Fruit fly (Drosophila melanogaster) whole organism, embryonic: ENCODE results near the gene goe.

Experiments used
- CG11560 ChIP-seq: fragments of 200-800 bp; sonication (Bioruptor generic); IDR thresholded peaks from 3 replicates; pipeline ENCODE4 v1.3.6; 2022; ENCODE audit warnings: missing biosample characterization, missing genetic modification characterization
- CG1647 ChIP-seq: fragments of 200-800 bp; sonication (Bioruptor generic); optimal IDR thresholded peaks from 3 replicates; lab custom pipeline; 2016; ENCODE audit warnings: missing biosample characterization, missing genetic modification characterization
- CG8281 ChIP-seq: fragments of 200-800 bp; sonication (Bioruptor generic); optimal IDR thresholded peaks from 2 replicates; lab custom pipeline; 2018; ENCODE audit warnings: missing biosample characterization, mild to moderate bottlenecking, missing genetic modification characterization, moderate library complexity
- NfI ChIP-seq: fragments of 200-800 bp; sonication (Bioruptor generic); optimal IDR thresholded peaks from 3 replicates; lab custom pipeline; 2018; ENCODE audit warnings: missing biosample characterization, mild to moderate bottlenecking, missing genetic modification characterization, moderate library complexity
- h ChIP-seq: fragments of >200 bp; optimal IDR thresholded peaks from 2 replicates; lab custom pipeline; 2017
- ro ChIP-seq: fragments of 200-800 bp; sonication (Bioruptor generic); IDR thresholded peaks from 2 replicates; pipeline ENCODE4 v1.3.6; 2022; ENCODE audit warnings: missing biosample characterization, missing genetic modification characterization
- tup ChIP-seq: fragments of 200-800 bp; sonication (Bioruptor generic); optimal IDR thresholded peaks from 2 replicates; lab custom pipeline; 2016; ENCODE audit warnings: missing biosample characterization, mild to moderate bottlenecking, missing genetic modification characterization, moderate library complexity

dm6 chrX:16791058-16791457 lies 39.3 kb upstream of the goe start, which contains the start of gene Rrp45:
- TF ChIP-seq CG8281 = no peak
- no peak for TF ChIP-seq h
- no peak for TF ChIP-seq CG11560
- TF ChIP-seq ro = no peak
- TF ChIP-seq CG1647 (GFP tag; lab: Kevin White, UChicago) = no peak
- no peak for TF ChIP-seq tup (GFP tag; lab: Kevin White, UChicago)
- TF ChIP-seq NfI (GFP tag; lab: Kevin White, UChicago) = no peak
